Fruit fly (Drosophila melanogaster): Measurements from ENCODE around the gene Pex2.

The Pex2 gene

dm6 chr3L:8318916-8319506 lies 19.8 kb upstream of the Pex2 start, which contains the start of gene CG43059:
CG43059 (minus strand) TSS chr3L:8318966.
- TF ChIP-seq EcR (GFP tag; optimal IDR thresholded peaks at IDR 0.05) = no peak
- no peak for TF ChIP-seq CG17806 (tag; optimal IDR thresholded peaks at IDR 0.05)
- TF ChIP-seq CG15710 (tag; optimal IDR thresholded peaks at IDR 0.05) = no peak
- TF ChIP-seq Snoo (tag; optimal IDR thresholded peaks at IDR 0.05) = no peak
- TF ChIP-seq fd96Ca (GFP tag; IDR thresholded peaks at IDR 0.05) = peak; percentile 87
- peak; percentile 82 for TF ChIP-seq rn (GFP tag; IDR thresholded peaks at IDR 0.05)
- peak; percentile 91 for TF ChIP-seq CG4496 (GFP tag; IDR thresholded peaks at IDR 0.05)
- peak; percentile 92 for TF ChIP-seq Ets98B (GFP tag; IDR thresholded peaks at IDR 0.05)
- TF ChIP-seq CG34367 (tag; optimal IDR thresholded peaks at IDR 0.05) = no peak
- TF ChIP-seq D1 (tag; optimal IDR thresholded peaks at IDR 0.05) = no peak
- TF ChIP-seq CG8301 (tag; optimal IDR thresholded peaks at IDR 0.05) = peak; percentile 88
- no peak for TF ChIP-seq CG13204 (GFP tag; optimal IDR thresholded peaks at IDR 0.05)
- TF ChIP-seq CG12605 (GFP tag; IDR thresholded peaks at IDR 0.05) = peak; percentile 82
- no peak for TF ChIP-seq gl (tag; optimal IDR thresholded peaks at IDR 0.05)
- no peak for TF ChIP-seq Pif1B (GFP tag; optimal IDR thresholded peaks at IDR 0.05)
- peak; percentile 82 for TF ChIP-seq CG14655 (GFP tag; optimal IDR thresholded peaks at IDR 0.05)
- TF ChIP-seq CG10348 (GFP tag; IDR thresholded peaks at IDR 0.05) = peak; percentile 56; the same call in 1 of the 2 replicates
- peak; percentile 93 for TF ChIP-seq CG32121 (GFP tag; IDR thresholded peaks at IDR 0.05)
- TF ChIP-seq CG8159 (tag; optimal IDR thresholded peaks at IDR 0.05) = no peak
- no peak for TF ChIP-seq CG9948 (tag; optimal IDR thresholded peaks at IDR 0.05)
- TF ChIP-seq Pif1A (GFP tag; optimal IDR thresholded peaks at IDR 0.05) = peak; percentile 38

- peak; percentile 16 for TF ChIP-seq Pif1A (GFP tag; optimal IDR thresholded peaks at IDR 0.05)
- TF ChIP-seq Pif1B (GFP tag; optimal IDR thresholded peaks at IDR 0.05) = no peak
- TF ChIP-seq Snoo (tag; optimal IDR thresholded peaks at IDR 0.05) = no peak
- peak; percentile 56; the same call in 1 of the 2 replicates for TF ChIP-seq CG32121 (GFP tag; IDR thresholded peaks at IDR 0.05)
- TF ChIP-seq CG8301 (tag; optimal IDR thresholded peaks at IDR 0.05) = peak; percentile 4
- TF ChIP-seq Ets98B (GFP tag; IDR thresholded peaks at IDR 0.05) = peak; percentile 60
- TF ChIP-seq EcR (GFP tag; optimal IDR thresholded peaks at IDR 0.05) = no peak
- no peak for TF ChIP-seq CG17806 (tag; optimal IDR thresholded peaks at IDR 0.05)
- TF ChIP-seq CG15710 (tag; optimal IDR thresholded peaks at IDR 0.05) = no peak
Measured at dm6 chr3L:8320105-8320813, 18.6 kb upstream of the Pex2 start, which contains the start of gene CG13670. CG13670 (plus strand) TSS chr3L:8320763.

dm6 chr3L:8323817-8324216 lies 15.0 kb upstream of the Pex2 start:
- TF ChIP-seq CG10348 (GFP tag; IDR thresholded peaks at IDR 0.05) (no peak), CG14655 (GFP tag; optimal IDR thresholded peaks at IDR 0.05) (no peak), rn (GFP tag; IDR thresholded peaks at IDR 0.05) (no peak), Pif1B (GFP tag; optimal IDR thresholded peaks at IDR 0.05) (no peak), CG4496 (GFP tag; IDR thresholded peaks at IDR 0.05) (no peak), Ets98B (GFP tag; IDR thresholded peaks at IDR 0.05) (no peak), CG8301 (tag; optimal IDR thresholded peaks at IDR 0.05) (no peak), CG12605 (GFP tag; IDR thresholded peaks at IDR 0.05) (no peak), CG17806 (tag; optimal IDR thresholded peaks at IDR 0.05) (no peak), CG32121 (GFP tag; IDR thresholded peaks at IDR 0.05) (no peak), CG8159 (tag; optimal IDR thresholded peaks at IDR 0.05) (no peak), CG9948 (tag; optimal IDR thresholded peaks at IDR 0.05) (no peak), EcR (GFP tag; optimal IDR thresholded peaks at IDR 0.05) (no peak), CG15710 (tag; optimal IDR thresholded peaks at IDR 0.05) (no peak), gl (tag; optimal IDR thresholded peaks at IDR 0.05) (no peak), Snoo (tag; optimal IDR thresholded peaks at IDR 0.05) (no peak), D1 (tag; optimal IDR thresholded peaks at IDR 0.05) (no peak), CG13204 (GFP tag; optimal IDR thresholded peaks at IDR 0.05) (no peak), Pif1A (GFP tag; optimal IDR thresholded peaks at IDR 0.05) (no peak), fd96Ca (GFP tag; IDR thresholded peaks at IDR 0.05) (no peak)

dm6 chr3L:8325559-8325958 lies 13.3 kb upstream of the Pex2 start, which contains the start of gene CG34461:
CG34461 (plus strand) TSS chr3L:8325859.
- TF ChIP-seq Pif1A (GFP tag; optimal IDR thresholded peaks at IDR 0.05) (no peak), CG4496 (GFP tag; IDR thresholded peaks at IDR 0.05) (0 out of 3 replicates have a peak, but pooled peaks have one; percentile 45), CG17806 (tag; optimal IDR thresholded peaks at IDR 0.05) (no peak)

dm6 chr3L:8328283-8328682 lies 10.6 kb upstream of the Pex2 start, which contains the start of gene CG34462:
CG34462 (plus strand) TSS chr3L:8328583.
- TF ChIP-seq gl (tag; optimal IDR thresholded peaks at IDR 0.05) = no peak
- no peak for TF ChIP-seq D1 (tag; optimal IDR thresholded peaks at IDR 0.05)
- no peak for TF ChIP-seq CG12605 (GFP tag; IDR thresholded peaks at IDR 0.05)
- no peak for TF ChIP-seq CG4496 (GFP tag; IDR thresholded peaks at IDR 0.05)

dm6 chr3L:8329005-8329404 lies 9.8 kb upstream of the Pex2 start:
- TF ChIP-seq D1 (tag; optimal IDR thresholded peaks at IDR 0.05) = peak; percentile 14
- TF ChIP-seq CG32121 (GFP tag; IDR thresholded peaks at IDR 0.05) = no peak
